Fruit fly (Drosophila melanogaster): ENCODE measurements around the gene CG31815.

- TF ChIP-seq Gug (GFP tag; IDR thresholded peaks at IDR 0.05) (no peak), CG16779 (tag; optimal IDR thresholded peaks at IDR 0.05) (no peak), CG9139 (GFP tag; optimal IDR thresholded peaks at IDR 0.05) (no peak), CG11902 (GFP tag; optimal IDR thresholded peaks at IDR 0.05) (no peak), Hr39 (GFP tag; optimal IDR thresholded peaks at IDR 0.05) (no peak), fd59A (GFP tag; optimal IDR thresholded peaks at IDR 0.05) (no peak), fkh (GFP tag; optimal IDR thresholded peaks at IDR 0.05) (no peak), CG1621 (tag; optimal IDR thresholded peaks at IDR 0.05) (no peak), topi (GFP tag; optimal IDR thresholded peaks at IDR 0.05) (no peak), achi (GFP tag; optimal IDR thresholded peaks at IDR 0.05) (no peak), CG7368 (GFP tag; optimal IDR thresholded peaks at IDR 0.05) (no peak), CG10631 (GFP tag; optimal IDR thresholded peaks at IDR 0.05) (no peak)
Measured at dm6 chr2L:16616282-16616681, 10.7 kb downstream of the CG31815 start.
